Worm (Caenorhabditis elegans): ENCODE data around the gene F56F10.1.

- no peak for TF ChIP-seq nhr-77 (tag; optimal IDR thresholded peaks at IDR 0.05)
- no peak for TF ChIP-seq nhr-237 (tag; optimal IDR thresholded peaks at IDR 0.05)
- no peak for TF ChIP-seq daf-19 (GFP tag; conservative IDR thresholded peaks at IDR 0.05)
- TF ChIP-seq aha-1 (tag), result no peak
- TF ChIP-seq ceh-62 (tag; optimal IDR thresholded peaks at IDR 0.05), result no peak
- TF ChIP-seq F26F4.8 (GFP tag; conservative IDR thresholded peaks at IDR 0.05), result no peak
- no peak for TF ChIP-seq lsy-2 (tag; optimal IDR thresholded peaks at IDR 0.05)
- TF ChIP-seq madf-9 (GFP tag; conservative IDR thresholded peaks at IDR 0.05), result no peak
- no peak for TF ChIP-seq arid-1 (GFP tag; conservative IDR thresholded peaks at IDR 0.05)
- TF ChIP-seq dve-1 (tag; optimal IDR thresholded peaks at IDR 0.05; ENCODE audit: insufficient read depth), result no peak
- TF ChIP-seq hlh-30 (tag; optimal IDR thresholded peaks at IDR 0.05; ENCODE audit: insufficient read depth), result no peak
- no peak for TF ChIP-seq daf-8 (GFP tag; IDR thresholded peaks at IDR 0.05)
- TF ChIP-seq unc-62 (GFP tag; optimal IDR thresholded peaks at IDR 0.05 in 1 of 2), result no peak
- no peak for TF ChIP-seq unc-62 (tag; optimal IDR thresholded peaks at IDR 0.05)
- no peak for TF ChIP-seq lir-3 (tag; optimal IDR thresholded peaks at IDR 0.05)
These were observed 37.9 kb upstream of the F56F10.1 start, which contains the start of gene F39H12.1 for ce11 chrX:834478-834877.

Measured in whole organism, L4 larva.